Worm (Caenorhabditis elegans): ENCODE measurements around the gene clec-57.

Gene clec-57

DNA sequence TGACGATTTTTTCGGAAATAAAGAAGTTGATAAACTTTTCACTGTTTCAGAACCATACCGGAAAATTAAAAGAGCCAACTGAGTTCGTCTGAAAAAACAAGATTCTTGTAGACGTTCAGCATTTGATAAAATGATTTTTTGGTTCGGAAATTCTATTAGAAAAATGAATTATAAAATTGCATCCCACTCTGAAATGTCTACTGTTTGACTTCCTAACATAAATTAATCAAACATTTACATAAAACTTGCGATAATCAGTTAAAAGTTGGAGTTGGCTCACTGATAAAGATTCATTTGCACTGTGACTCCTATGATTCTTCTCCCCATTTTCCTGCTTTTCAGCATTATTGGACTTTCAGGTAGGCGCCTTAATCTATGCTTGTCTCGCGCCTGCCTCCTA lies at the start of gene clec-57:
Gene clec-57 (plus strand): TSS at position 301 of the 400 bp plus-strand sequence.
- TF ChIP-seq blmp-1 (tag; optimal IDR thresholded peaks at IDR 0.05; ENCODE audit: insufficient read depth) (no peak), nhr-10 (tag; optimal IDR thresholded peaks at IDR 0.05) (no peak), dmd-4 (tag; optimal IDR thresholded peaks at IDR 0.05) (no peak)

- no peak for TF ChIP-seq alr-1 (tag; optimal IDR thresholded peaks at IDR 0.05)
- no peak for TF ChIP-seq sma-9 (GFP tag; optimal IDR thresholded peaks at IDR 0.05)
- TF ChIP-seq sma-9 (tag; optimal IDR thresholded peaks at IDR 0.05) = no peak
- no peak for TF ChIP-seq nhr-11 (tag; optimal IDR thresholded peaks at IDR 0.05)
- TF ChIP-seq mbf-1 (tag; optimal IDR thresholded peaks at IDR 0.05) = no peak
- no peak for TF ChIP-seq ztf-1 (GFP tag; conservative IDR thresholded peaks at IDR 0.05)
- no peak for TF ChIP-seq Y55F3AM.14 (GFP tag; optimal IDR thresholded peaks at IDR 0.05)
- no peak for TF ChIP-seq mdl-1 (tag; optimal IDR thresholded peaks at IDR 0.05)
- TF ChIP-seq crh-2 (tag; optimal IDR thresholded peaks at IDR 0.05) = no peak
- TF ChIP-seq nhr-23 (tag; optimal IDR thresholded peaks at IDR 0.05) = no peak
- TF ChIP-seq nhr-237 (tag; optimal IDR thresholded peaks at IDR 0.05) = no peak
Observed at ce11 chrV:14419855-14420254, 49.2 kb upstream of the clec-57 start.

DNA sequence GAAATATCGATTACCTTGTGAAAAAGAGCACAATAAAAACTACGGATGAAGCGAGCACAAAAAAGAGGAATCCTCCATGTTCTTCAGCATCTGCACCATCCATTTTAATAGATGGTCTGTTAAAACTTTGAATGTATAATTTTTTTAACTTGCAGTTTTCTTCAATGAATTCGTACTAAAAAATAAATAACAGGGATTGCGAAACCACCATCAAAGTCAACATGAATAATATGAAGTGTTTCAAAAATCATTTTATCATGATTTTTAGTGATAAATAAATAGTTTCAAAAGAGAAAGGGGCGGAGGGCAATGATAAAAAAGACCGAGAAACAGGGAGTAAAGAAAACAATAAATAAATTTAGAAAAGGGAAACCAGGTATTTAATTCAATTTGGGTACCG lies 47.7 kb upstream of the clec-57 start, which contains the start of gene dhs-22:
Gene dhs-22 (minus strand): TSS at position 116 of the 400 bp plus-strand sequence.
- no peak for TF ChIP-seq lin-13 (GFP tag; optimal IDR thresholded peaks at IDR 0.05)
- no peak for TF ChIP-seq nhr-6 (tag; optimal IDR thresholded peaks at IDR 0.05)
- TF ChIP-seq ama-1 (optimal IDR thresholded peaks at IDR 0.05) = no peak
- no peak for TF ChIP-seq sma-9 (GFP tag; optimal IDR thresholded peaks at IDR 0.05)
- no peak for TF ChIP-seq sma-9 (tag; optimal IDR thresholded peaks at IDR 0.05)
- TF ChIP-seq nhr-129 (tag; optimal IDR thresholded peaks at IDR 0.05) = no peak
- TF ChIP-seq unc-39 (tag; optimal IDR thresholded peaks at IDR 0.05) = no peak
- no peak for TF ChIP-seq lin-11 (tag; optimal IDR thresholded peaks at IDR 0.05)
- no peak for TF ChIP-seq sma-3 (GFP tag; optimal IDR thresholded peaks at IDR 0.05)
- no peak for TF ChIP-seq mbf-1 (tag; optimal IDR thresholded peaks at IDR 0.05)
- TF ChIP-seq blmp-1 (tag; optimal IDR thresholded peaks at IDR 0.05; ENCODE audit: insufficient read depth) = no peak
- no peak for TF ChIP-seq nhr-77 (tag; optimal IDR thresholded peaks at IDR 0.05)
- TF ChIP-seq C34F6.9 (tag; optimal IDR thresholded peaks at IDR 0.05) = no peak

ce11 chrV:14422317-14422716 lies 46.7 kb upstream of the clec-57 start, which contains the start of gene pas-1:
Gene pas-1, minus strand, starts transcription at chrV:14422618.
- TF ChIP-seq sem-4 (tag; optimal IDR thresholded peaks at IDR 0.05) (no peak), mdl-1 (tag; optimal IDR thresholded peaks at IDR 0.05) (no peak), fos-1 (tag; optimal IDR thresholded peaks at IDR 0.05) (no peak), nhr-12 (tag; optimal IDR thresholded peaks at IDR 0.05) (no peak), dmd-4 (tag; optimal IDR thresholded peaks at IDR 0.05) (no peak), elt-3 (tag; optimal IDR thresholded peaks at IDR 0.05) (no peak), nhr-129 (tag; optimal IDR thresholded peaks at IDR 0.05) (no peak), zag-1 (tag; optimal IDR thresholded peaks at IDR 0.05) (no peak), lin-13 (GFP tag; optimal IDR thresholded peaks at IDR 0.05) (no peak), unc-39 (tag; optimal IDR thresholded peaks at IDR 0.05) (no peak), crh-2 (tag; optimal IDR thresholded peaks at IDR 0.05) (no peak), ama-1 (optimal IDR thresholded peaks at IDR 0.05) (no peak), nhr-237 (tag; optimal IDR thresholded peaks at IDR 0.05) (no peak)

DNA sequence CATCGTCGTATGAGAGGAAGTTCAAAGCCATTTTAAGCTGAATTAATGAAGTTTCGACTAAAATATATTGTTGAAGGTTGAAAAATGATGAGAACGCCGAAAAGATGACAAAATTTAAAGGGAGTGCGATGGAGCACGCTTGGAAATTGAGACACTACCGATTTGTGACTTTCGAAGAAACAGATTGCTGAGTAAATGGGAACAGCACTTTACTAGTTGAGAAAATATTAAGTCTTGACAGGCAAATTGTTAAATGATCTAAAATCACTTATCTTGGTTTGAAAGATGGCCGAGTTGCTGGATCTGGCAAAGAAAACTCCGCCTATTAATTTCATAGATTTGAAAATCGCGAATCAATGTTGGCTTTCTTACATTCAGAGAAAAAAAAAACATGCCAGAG lies 45.8 kb upstream of the clec-57 start, which contains the start of gene rpoa-12:
Gene rpoa-12 (minus strand): TSS at position 37 of the 400 bp plus-strand sequence.
- TF ChIP-seq lin-11 (tag; optimal IDR thresholded peaks at IDR 0.05) = no peak
- no peak for TF ChIP-seq fos-1 (tag; optimal IDR thresholded peaks at IDR 0.05)
- TF ChIP-seq F13H6.1 (tag; optimal IDR thresholded peaks at IDR 0.05) = peak; percentile 5
- no peak for TF ChIP-seq lin-13 (GFP tag; optimal IDR thresholded peaks at IDR 0.05)
- peak in 1 of 2 experiments; percentile 44 for TF ChIP-seq lsy-2 (tag; optimal IDR thresholded peaks at IDR 0.05)
- peak; percentile 30 for TF ChIP-seq sma-3 (GFP tag; optimal IDR thresholded peaks at IDR 0.05)
- TF ChIP-seq mab-5 (tag; optimal IDR thresholded peaks at IDR 0.05) = no peak
- TF ChIP-seq alr-1 (tag; optimal IDR thresholded peaks at IDR 0.05) = no peak
- TF ChIP-seq zag-1 (tag; optimal IDR thresholded peaks at IDR 0.05) = no peak
- TF ChIP-seq unc-39 (tag; optimal IDR thresholded peaks at IDR 0.05) = no peak
- no peak for TF ChIP-seq ztf-11 (tag; optimal IDR thresholded peaks at IDR 0.05)
- TF ChIP-seq nhr-25 (tag; optimal IDR thresholded peaks at IDR 0.05) = no peak
- TF ChIP-seq peb-1 (tag; optimal IDR thresholded peaks at IDR 0.05) = no peak
- no peak for TF ChIP-seq mbf-1 (tag; optimal IDR thresholded peaks at IDR 0.05)
- peak; percentile 59 for TF ChIP-seq nhr-129 (tag; optimal IDR thresholded peaks at IDR 0.05)
- no peak for TF ChIP-seq ztf-4 (tag; optimal IDR thresholded peaks at IDR 0.05)
- no peak for TF ChIP-seq sem-4 (tag; optimal IDR thresholded peaks at IDR 0.05)
- TF ChIP-seq elt-3 (tag; optimal IDR thresholded peaks at IDR 0.05) = no peak
- TF ChIP-seq unc-55 (GFP tag; optimal IDR thresholded peaks at IDR 0.05) = peak; percentile 58
- TF ChIP-seq Y55F3AM.14 (GFP tag; optimal IDR thresholded peaks at IDR 0.05) = no peak
- peak; percentile 43 for TF ChIP-seq sma-9 (GFP tag; optimal IDR thresholded peaks at IDR 0.05)
- TF ChIP-seq sma-9 (tag; optimal IDR thresholded peaks at IDR 0.05) = no peak
- no peak for TF ChIP-seq elt-1 (tag; optimal IDR thresholded peaks at IDR 0.05)
- peak; percentile 68 for TF ChIP-seq C34F6.9 (tag; optimal IDR thresholded peaks at IDR 0.05)
- no peak for TF ChIP-seq mdl-1 (tag; optimal IDR thresholded peaks at IDR 0.05)
- TF ChIP-seq crh-2 (tag; optimal IDR thresholded peaks at IDR 0.05) = peak; percentile 40
- no peak for TF ChIP-seq blmp-1 (tag; optimal IDR thresholded peaks at IDR 0.05; ENCODE audit: insufficient read depth)
- peak; percentile 84 for TF ChIP-seq skn-1 (tag; optimal IDR thresholded peaks at IDR 0.05)
- no peak for TF ChIP-seq nhr-23 (tag; optimal IDR thresholded peaks at IDR 0.05)
